Fruit fly (Drosophila melanogaster) Kc167 (cell line): Measurements from ENCODE around the gene CG32023.

Experiments used
- Myc ChIP-seq: fragments of >200 bp; optimal IDR thresholded peaks from 2 replicates; lab custom pipeline; 2017; ENCODE audit warnings: missing external identifiers
- Sin3A ChIP-seq: fragments of >200 bp; optimal IDR thresholded peaks from 2 replicates; lab custom pipeline; 2018; ENCODE audit warnings: missing external identifiers
- h ChIP-seq: fragments of >200 bp; optimal IDR thresholded peaks from 3 replicates; lab custom pipeline; 2018; ENCODE audit warnings: missing external identifiers
- insv ChIP-seq: fragments of >200 bp; optimal IDR thresholded peaks from 3 replicates; lab custom pipeline; 2018; ENCODE audit warnings: missing external identifiers
- psq ChIP-seq: fragments of >200 bp; optimal IDR thresholded peaks from 2 replicates; lab custom pipeline; 2017; ENCODE audit warnings: missing external identifiers
- ttk ChIP-seq: sonication (Bioruptor generic); optimal IDR thresholded peaks from 2 replicates; lab custom pipeline; 2017; ENCODE audit warnings: missing external identifiers

dm6 chr3L:8819441-8819840 lies 15.5 kb upstream of the CG32023 start:
- TF ChIP-seq psq (no peak), h (no peak), Myc (lab: Kevin White, UChicago) (no peak), insv (lab: Kevin White, UChicago) (no peak), Sin3A (lab: Kevin White, UChicago) (no peak), ttk (no peak)
